Fruit fly (Drosophila melanogaster): Measurements from ENCODE around the gene CG10853.

Gene CG10853

dm6 chr3L:3928205-3928942, 19.3 kb upstream of the CG10853 start (continued):
- TF ChIP-seq CG9215 (GFP tag; IDR thresholded peaks at IDR 0.05), result peak; percentile 86
- peak; percentile 74 for TF ChIP-seq Usf (GFP tag; optimal IDR thresholded peaks at IDR 0.05)
- peak; percentile 87 for TF ChIP-seq CG17385 (GFP tag; optimal IDR thresholded peaks at IDR 0.05)
- peak; percentile 66 for TF ChIP-seq Rx (GFP tag; IDR thresholded peaks at IDR 0.05)
- peak; percentile 72 for TF ChIP-seq CG17568 (GFP tag; optimal IDR thresholded peaks at IDR 0.05)
- peak; percentile 89 for TF ChIP-seq cwo (GFP tag; optimal IDR thresholded peaks at IDR 0.05)
- peak; percentile 76; the same call in 2 of the 3 replicates for TF ChIP-seq H15 (GFP tag; IDR thresholded peaks at IDR 0.05)
- peak; percentile 94 for TF ChIP-seq CG14014 (GFP tag; IDR thresholded peaks at IDR 0.05)
- peak; percentile 85 for TF ChIP-seq CrebB (tag; optimal IDR thresholded peaks at IDR 0.05)
- peak; percentile 78 for TF ChIP-seq sens-2 (GFP tag; IDR thresholded peaks at IDR 0.05)
- TF ChIP-seq CG7987 (GFP tag; optimal IDR thresholded peaks at IDR 0.05), result peak; percentile 42
- TF ChIP-seq Elba2 (GFP tag; optimal IDR thresholded peaks at IDR 0.05), result no peak
- peak; percentile 87 for TF ChIP-seq Aef1 (GFP tag; IDR thresholded peaks at IDR 0.05)
- TF ChIP-seq tio (GFP tag; optimal IDR thresholded peaks at IDR 0.05), result peak; percentile 79
- TF ChIP-seq p53 (GFP tag; optimal IDR thresholded peaks at IDR 0.05), result peak; percentile 18
- TF ChIP-seq esg (GFP tag; conservative IDR thresholded peaks at IDR 0.05), result peak; percentile 78
- TF ChIP-seq Hey (tag; optimal IDR thresholded peaks at IDR 0.05), result peak; percentile 78
- TF ChIP-seq CG10979 (tag; optimal IDR thresholded peaks at IDR 0.05), result no peak
- TF ChIP-seq Ets65A (GFP tag), result peak; percentile 99
- TF ChIP-seq tin (GFP tag; optimal IDR thresholded peaks at IDR 0.05), result peak; percentile 69
- peak; percentile 75 for TF ChIP-seq E2f1 (GFP tag; IDR thresholded peaks at IDR 0.05)
- no peak for TF ChIP-seq gfzf (GFP tag; optimal IDR thresholded peaks at IDR 0.05)
- peak; percentile 73 for TF ChIP-seq ems (GFP tag; optimal IDR thresholded peaks at IDR 0.05)
- TF ChIP-seq zfh1 (GFP tag; IDR thresholded peaks at IDR 0.05), result peak; percentile 71; the same call in 2 of the 3 replicates
- peak; percentile 92 for TF ChIP-seq PHDP (tag; optimal IDR thresholded peaks at IDR 0.05)
- TF ChIP-seq CG11695 (GFP tag; IDR thresholded peaks at IDR 0.05), result peak; percentile 84; the same call in 2 of the 3 replicates
- TF ChIP-seq CG7928 (GFP tag; optimal IDR thresholded peaks at IDR 0.05), result peak; percentile 57
- TF ChIP-seq Bgb (GFP tag; IDR thresholded peaks at IDR 0.05; ENCODE audit: partially characterized antibody), result no peak
- TF ChIP-seq ranshi (GFP tag; IDR thresholded peaks at IDR 0.05), result peak; percentile 85
- TF ChIP-seq Sry-δ (GFP tag; optimal IDR thresholded peaks at IDR 0.05), result peak; percentile 43
- TF ChIP-seq CG7372 (GFP tag; IDR thresholded peaks at IDR 0.05), result peak; percentile 83
- peak; percentile 81 for TF ChIP-seq CG6765 (GFP tag; optimal IDR thresholded peaks at IDR 0.05)
- TF ChIP-seq Dip3 (GFP tag; optimal IDR thresholded peaks at IDR 0.05), result peak; percentile 89
- peak; percentile 56 for TF ChIP-seq CG1529 (GFP tag; optimal IDR thresholded peaks at IDR 0.05)
- TF ChIP-seq zf30C (GFP tag; optimal IDR thresholded peaks at IDR 0.05), result peak; percentile 80
- peak; percentile 52 for TF ChIP-seq CG10654 (GFP tag; optimal IDR thresholded peaks at IDR 0.05)
- peak; percentile 93 for TF ChIP-seq Fer1 (GFP tag; optimal IDR thresholded peaks at IDR 0.05)
- peak; percentile 77 for TF ChIP-seq danr (GFP tag; IDR thresholded peaks at IDR 0.05)
- TF ChIP-seq Side (GFP tag; optimal IDR thresholded peaks at IDR 0.05), result peak; percentile 84
- TF ChIP-seq CG1603 (tag; optimal IDR thresholded peaks at IDR 0.05), result peak; percentile 81
- TF ChIP-seq MBD-R2 (GFP tag; IDR thresholded peaks at IDR 0.05), result peak; percentile 83; the same call in 1 of the 2 replicates
- TF ChIP-seq Oli (tag; optimal IDR thresholded peaks at IDR 0.05), result peak; percentile 87
- TF ChIP-seq CG12071 (GFP tag; optimal IDR thresholded peaks at IDR 0.05), result peak; percentile 85
- TF ChIP-seq nau (GFP tag; optimal IDR thresholded peaks at IDR 0.05), result peak; percentile 77
- peak; percentile 72 for TF ChIP-seq CG13123 (GFP tag; optimal IDR thresholded peaks at IDR 0.05)
- TF ChIP-seq btn (GFP tag; optimal IDR thresholded peaks at IDR 0.05), result peak; percentile 45
- TF ChIP-seq CG15269 (tag; optimal IDR thresholded peaks at IDR 0.05), result peak; percentile 93
- TF ChIP-seq CG2199 (GFP tag; IDR thresholded peaks at IDR 0.05), result no peak
- TF ChIP-seq CG10543 (GFP tag; optimal IDR thresholded peaks at IDR 0.05), result peak; percentile 88
- TF ChIP-seq row (GFP tag; IDR thresholded peaks at IDR 0.05), result peak; percentile 95
